Worm (Caenorhabditis elegans): ENCODE data around the gene srz-6.
A peak's percentile ranks its signal among the peaks of the same experiment; 100 is the strongest.

Gene srz-6

ce11 chrII:12491936-12492335 is at the start of gene srz-6:
Gene srz-6 (plus strand): TSS chrII:12492236.
- TF ChIP-seq W03F9.2 (tag; optimal IDR thresholded peaks at IDR 0.05), result no peak
- TF ChIP-seq him-1 (tag; optimal IDR thresholded peaks at IDR 0.05), result no peak
- TF ChIP-seq dao-5 (tag; optimal IDR thresholded peaks at IDR 0.05), result no peak

DNA sequence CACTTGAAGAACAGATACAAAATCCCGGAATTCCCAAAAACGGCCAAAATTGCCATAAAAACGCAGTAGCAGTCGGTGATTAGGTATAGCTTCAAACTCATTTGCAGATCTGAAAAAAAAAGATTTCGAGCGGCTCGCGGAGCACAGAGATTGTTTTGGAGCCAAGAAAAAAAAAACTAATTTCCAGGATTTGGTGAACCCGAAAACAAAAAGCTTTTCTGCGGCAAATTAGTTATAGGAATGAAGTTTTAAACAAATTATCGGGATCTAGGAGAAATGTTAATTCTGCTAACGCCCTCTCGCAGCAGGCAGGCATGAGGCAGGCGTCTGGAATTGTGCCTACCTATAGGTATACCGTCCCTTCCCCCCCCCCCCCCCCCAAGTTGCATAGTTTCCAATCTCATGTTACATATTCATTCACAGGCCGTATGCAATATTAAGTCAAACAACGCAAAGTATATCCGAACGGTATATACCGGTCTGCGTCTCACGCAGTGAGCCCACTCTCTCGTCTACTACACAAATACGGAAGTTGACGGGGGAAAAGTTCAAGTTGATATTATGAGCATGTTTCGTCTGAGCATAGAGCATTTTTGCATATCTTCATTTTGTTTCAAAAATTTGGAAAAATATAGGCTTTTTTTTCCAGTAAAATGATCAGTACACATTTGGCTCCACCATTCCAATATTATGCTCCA is 47.2 kb upstream of the srz-6 start, which contains the start of the genes W05H5.1 and pitr-6:
Gene W05H5.1 (minus strand): TSS at position 101 of the 698 bp plus-strand sequence.
Gene pitr-6 (plus strand): TSS at position 648 of the 698 bp plus-strand sequence.
- TF ChIP-seq dao-5 (tag; optimal IDR thresholded peaks at IDR 0.05) (no peak), him-1 (tag; optimal IDR thresholded peaks at IDR 0.05) (no peak), W03F9.2 (tag; optimal IDR thresholded peaks at IDR 0.05) (no peak)

DNA sequence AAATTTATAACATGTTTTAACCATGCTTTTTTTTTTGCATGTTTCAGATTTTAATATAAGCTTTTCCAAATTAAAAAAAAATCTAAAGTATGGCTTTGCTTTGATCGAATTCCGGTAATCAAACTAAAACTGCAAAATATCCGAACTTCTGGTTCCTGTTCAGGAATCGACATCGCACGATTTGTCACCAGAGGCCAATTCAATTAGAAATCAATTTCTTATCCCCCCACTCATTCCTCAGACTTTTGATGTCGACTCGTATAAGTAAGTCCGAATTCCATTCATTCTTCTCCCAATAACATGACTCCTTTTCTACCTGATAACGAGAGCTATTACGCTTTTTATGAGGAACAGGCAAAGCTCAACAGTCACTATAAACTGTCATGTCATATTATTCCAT is 43.8 kb upstream of the srz-6 start, which contains the start of gene srh-27:
Gene srh-27 (plus strand): TSS at position 301 of the 400 bp plus-strand sequence.
- TF ChIP-seq dao-5 (tag; optimal IDR thresholded peaks at IDR 0.05) (no peak), W03F9.2 (tag; optimal IDR thresholded peaks at IDR 0.05) (no peak), him-1 (tag; optimal IDR thresholded peaks at IDR 0.05) (no peak)

ce11 chrII:12449849-12450248 is 42.2 kb upstream of the srz-6 start, which contains the start of gene sre-34:
Gene sre-34 (plus strand): TSS chrII:12450149.
- TF ChIP-seq dao-5 (tag; optimal IDR thresholded peaks at IDR 0.05) (no peak), W03F9.2 (tag; optimal IDR thresholded peaks at IDR 0.05) (no peak), him-1 (tag; optimal IDR thresholded peaks at IDR 0.05) (no peak)

ce11 chrII:12452754-12453352 is 39.2 kb upstream of the srz-6 start, which contains the start of the genes sre-35 and sre-33:
Gene sre-35 (minus strand): TSS chrII:12452854.
Gene sre-33 (plus strand): TSS chrII:12453302.
- no peak for TF ChIP-seq dao-5 (tag; optimal IDR thresholded peaks at IDR 0.05)
- no peak for TF ChIP-seq him-1 (tag; optimal IDR thresholded peaks at IDR 0.05)
- TF ChIP-seq W03F9.2 (tag; optimal IDR thresholded peaks at IDR 0.05), result no peak

- TF ChIP-seq dao-5 (tag; optimal IDR thresholded peaks at IDR 0.05) (no peak), him-1 (tag; optimal IDR thresholded peaks at IDR 0.05) (no peak), W03F9.2 (tag; optimal IDR thresholded peaks at IDR 0.05) (no peak)
Measured at ce11 chrII:12456633-12457032, 35.4 kb upstream of the srz-6 start, which contains the start of gene sre-32. Gene sre-32 (minus strand): TSS chrII:12456733.

DNA sequence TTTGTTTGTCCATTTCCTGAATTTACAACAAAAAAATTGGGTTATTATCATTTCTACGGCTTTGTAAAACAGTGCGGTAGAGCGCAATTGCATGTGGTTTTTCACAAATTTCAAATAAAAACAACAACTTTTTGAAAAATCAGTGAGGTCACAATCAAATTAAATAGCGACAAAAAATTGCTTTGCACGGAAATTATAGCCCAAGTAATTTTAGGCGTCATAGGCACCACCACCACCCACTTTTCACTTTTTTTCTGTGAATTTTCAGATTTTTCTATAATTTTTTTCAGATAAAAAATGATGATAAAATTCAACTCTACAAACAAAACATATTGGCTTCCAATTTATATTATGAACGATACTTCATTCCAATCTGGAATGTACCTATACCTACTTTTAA is 34.8 kb upstream of the srz-6 start, which contains the start of gene sre-38:
Gene sre-38 (plus strand): TSS at position 301 of the 400 bp plus-strand sequence.
- TF ChIP-seq dao-5 (tag; optimal IDR thresholded peaks at IDR 0.05) (no peak), W03F9.2 (tag; optimal IDR thresholded peaks at IDR 0.05) (no peak), him-1 (tag; optimal IDR thresholded peaks at IDR 0.05) (no peak)

ce11 chrII:12459422-12459821 is 32.6 kb upstream of the srz-6 start, which contains the start of gene tag-281:
Gene tag-281 (plus strand): TSS chrII:12459761.
- TF ChIP-seq W03F9.2 (tag; optimal IDR thresholded peaks at IDR 0.05) (peak; percentile 72), him-1 (tag; optimal IDR thresholded peaks at IDR 0.05) (no peak)

ce11 chrII:12460602-12461453 is 31.2 kb upstream of the srz-6 start, which contains the start of gene tag-280:
Gene tag-280 (plus strand): TSS chrII:12460652.
- TF ChIP-seq W03F9.2 (tag; optimal IDR thresholded peaks at IDR 0.05) (no peak), him-1 (tag; optimal IDR thresholded peaks at IDR 0.05) (no peak), dao-5 (tag; optimal IDR thresholded peaks at IDR 0.05) (no peak)

DNA sequence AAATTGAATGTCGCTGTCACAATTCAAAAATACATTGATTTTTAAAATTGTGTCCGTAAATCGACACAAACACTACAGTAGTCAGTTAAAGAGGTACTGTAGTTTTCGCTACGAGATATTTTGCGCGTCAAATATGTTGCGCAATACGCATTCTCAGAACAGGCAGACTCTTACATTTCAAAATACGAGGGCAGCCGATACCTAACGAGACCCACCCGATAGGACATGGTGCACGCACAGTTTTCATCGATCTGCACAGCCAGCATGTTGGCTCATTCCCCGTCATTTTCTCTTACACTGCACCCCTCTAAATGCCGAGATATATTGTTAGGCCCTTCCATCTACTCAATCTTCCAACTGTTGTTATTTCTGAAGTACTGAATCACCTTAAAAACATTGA is 29.8 kb upstream of the srz-6 start, which contains the start of gene F15A4.2:
Gene F15A4.2 (plus strand): TSS at position 301 of the 400 bp plus-strand sequence.
- TF ChIP-seq W03F9.2 (tag; optimal IDR thresholded peaks at IDR 0.05) (no peak), dao-5 (tag; optimal IDR thresholded peaks at IDR 0.05) (no peak), him-1 (tag; optimal IDR thresholded peaks at IDR 0.05) (no peak)

DNA sequence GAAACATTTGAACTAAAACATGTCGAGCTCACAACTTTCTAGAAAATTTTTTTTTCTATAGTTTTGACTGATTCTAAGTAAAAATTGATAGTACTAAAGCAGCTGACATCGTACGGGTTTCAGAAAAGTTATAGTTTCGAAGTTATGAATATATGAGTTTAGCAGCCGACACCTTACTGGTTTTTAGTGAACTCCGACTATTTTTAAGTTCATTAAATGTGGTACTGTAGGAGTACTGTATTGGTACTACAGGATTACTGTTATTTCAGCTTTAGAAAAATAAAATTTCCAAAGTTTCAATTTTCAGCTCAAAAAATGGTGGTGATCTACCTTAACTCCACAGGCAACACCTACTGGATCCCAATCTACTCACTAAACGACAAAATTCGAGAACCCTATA is 26.5 kb upstream of the srz-6 start, which contains the start of gene sre-37:
Gene sre-37 (plus strand): TSS at position 301 of the 400 bp plus-strand sequence.
- TF ChIP-seq W03F9.2 (tag; optimal IDR thresholded peaks at IDR 0.05), result no peak
- TF ChIP-seq dao-5 (tag; optimal IDR thresholded peaks at IDR 0.05), result no peak
- TF ChIP-seq him-1 (tag; optimal IDR thresholded peaks at IDR 0.05), result no peak

- TF ChIP-seq dao-5 (tag; optimal IDR thresholded peaks at IDR 0.05) (no peak), him-1 (tag; optimal IDR thresholded peaks at IDR 0.05) (no peak), W03F9.2 (tag; optimal IDR thresholded peaks at IDR 0.05) (no peak)
Measured at ce11 chrII:12467047-12467446, 25.0 kb upstream of the srz-6 start, which contains the start of gene srg-16. Gene srg-16 (plus strand): TSS chrII:12467133.
